Worm (Caenorhabditis elegans) whole organism, late embryonic: ENCODE results near the gene nlp-78.

Experiments
- C38D4.7 ChIP-seq: fragments of 200-800 bp; sonication (Bioruptor generic); optimal IDR thresholded peaks from 2 replicates; lab custom pipeline; 2018; ENCODE audit warnings: mild to moderate bottlenecking, missing genetic modification characterization, moderate library complexity, missing compliant biosample characterization
- F13H6.1 ChIP-seq: sonication (generic microtip); optimal IDR thresholded peaks from 2 replicates; lab custom pipeline; 2016; ENCODE audit warnings: missing genetic modification characterization, missing compliant biosample characterization
- K02D7.2 ChIP-seq: sonication (generic microtip); optimal IDR thresholded peaks from 2 replicates; lab custom pipeline; 2017; ENCODE audit warnings: mild to moderate bottlenecking, missing genetic modification characterization, missing compliant biosample characterization
- K09A11.1 ChIP-seq: sonication (generic microtip); optimal IDR thresholded peaks from 2 replicates; lab custom pipeline; 2017; ENCODE audit warnings: antibody characterized with exemption, mild to moderate bottlenecking, missing genetic modification characterization, missing compliant biosample characterization; ENCODE audit not compliant: insufficient read depth
- Y22D7AL.16 ChIP-seq: sonication (generic microtip); optimal IDR thresholded peaks from 2 replicates; lab custom pipeline; 2016; ENCODE audit warnings: missing genetic modification characterization, missing compliant biosample characterization
- ahr-1 ChIP-seq: sonication (generic microtip); optimal IDR thresholded peaks from 2 replicates; lab custom pipeline; 2016; ENCODE audit warnings: missing genetic modification characterization, missing compliant biosample characterization
- ceh-18 ChIP-seq: sonication (generic microtip); optimal IDR thresholded peaks from 2 replicates; lab custom pipeline; 2016; ENCODE audit warnings: missing genetic modification characterization, missing compliant biosample characterization
- ceh-19 ChIP-seq: fragments of 200-800 bp; sonication (Bioruptor generic); optimal IDR thresholded peaks from 2 replicates; lab custom pipeline; 2018; ENCODE audit warnings: mild to moderate bottlenecking, missing genetic modification characterization, missing compliant biosample characterization
- ceh-30 ChIP-seq: fragments of 150-350 bp; optimal IDR thresholded peaks from 2 replicates; lab custom pipeline; 2014; ENCODE audit warnings: missing biosample characterization, missing genetic modification characterization
- ceh-31 ChIP-seq: sonication (generic microtip); optimal IDR thresholded peaks from 2 replicates; lab custom pipeline; 2016; ENCODE audit warnings: missing genetic modification characterization, missing compliant biosample characterization
- ceh-48 ChIP-seq: sonication (generic microtip); optimal IDR thresholded peaks from 2 replicates; lab custom pipeline; 2016; ENCODE audit warnings: missing genetic modification characterization, inconsistent platforms, missing compliant biosample characterization
- ceh-9 ChIP-seq: sonication (generic microtip); optimal IDR thresholded peaks from 2 replicates; lab custom pipeline; 2016; ENCODE audit warnings: mild to moderate bottlenecking, missing genetic modification characterization, inconsistent platforms, missing compliant biosample characterization
- che-1 ChIP-seq: sonication (generic microtip); optimal IDR thresholded peaks from 2 replicates; lab custom pipeline; 2016; ENCODE audit warnings: mild to moderate bottlenecking, missing genetic modification characterization, missing compliant biosample characterization
- dmd-4 ChIP-seq: sonication (generic microtip); optimal IDR thresholded peaks from 2 replicates; lab custom pipeline; 2016; ENCODE audit warnings: borderline replicate concordance, missing genetic modification characterization, missing compliant biosample characterization
- dve-1 ChIP-seq: sonication (generic microtip); optimal IDR thresholded peaks from 2 replicates; lab custom pipeline; 2017; ENCODE audit warnings: antibody characterized with exemption, mild to moderate bottlenecking, missing genetic modification characterization, missing compliant biosample characterization
- elt-4 ChIP-seq: sonication (generic microtip); optimal IDR thresholded peaks from 2 replicates; lab custom pipeline; 2016; ENCODE audit warnings: missing genetic modification characterization, missing compliant biosample characterization
- ets-4 ChIP-seq: sonication (generic microtip); optimal IDR thresholded peaks from 2 replicates; lab custom pipeline; 2016; ENCODE audit warnings: missing genetic modification characterization, missing compliant biosample characterization
- eyg-1 ChIP-seq: sonication (generic microtip); optimal IDR thresholded peaks from 2 replicates; lab custom pipeline; 2016; ENCODE audit warnings: missing genotype, missing genetic modification characterization, missing compliant biosample characterization
- fkh-10 ChIP-seq: fragments of 150-350 bp; optimal IDR thresholded peaks from 2 replicates; lab custom pipeline; 2014; ENCODE audit warnings: missing biosample characterization, missing genetic modification reagents, missing genetic modification characterization
- fkh-6 ChIP-seq: sonication (generic microtip); optimal IDR thresholded peaks from 2 replicates; lab custom pipeline; 2016; ENCODE audit warnings: missing genetic modification characterization, missing compliant biosample characterization
- hlh-13 ChIP-seq: fragments of 200-800 bp; sonication (Bioruptor generic); optimal IDR thresholded peaks from 2 replicates; lab custom pipeline; 2018; ENCODE audit warnings: mild to moderate bottlenecking, missing genetic modification characterization, missing compliant biosample characterization
- hlh-15 ChIP-seq: sonication (generic microtip); optimal IDR thresholded peaks from 2 replicates; lab custom pipeline; 2016; ENCODE audit warnings: missing genetic modification characterization, missing compliant biosample characterization
- hlh-30 ChIP-seq: sonication (generic microtip); optimal IDR thresholded peaks from 2 replicates; lab custom pipeline; 2017; ENCODE audit warnings: antibody characterized with exemption, missing genetic modification characterization, missing compliant biosample characterization; ENCODE audit not compliant: insufficient read depth
- hlh-8 ChIP-seq: sonication (generic microtip); optimal IDR thresholded peaks from 2 replicates; lab custom pipeline; 2016; ENCODE audit warnings: missing genotype, missing genetic modification characterization, missing compliant biosample characterization
- lim-6 ChIP-seq: sonication (generic microtip); optimal IDR thresholded peaks from 2 replicates; lab custom pipeline; 2016; ENCODE audit warnings: missing genetic modification characterization, missing compliant biosample characterization
- madf-2 ChIP-seq: sonication (generic microtip); optimal IDR thresholded peaks from 2 replicates; lab custom pipeline; 2017; ENCODE audit warnings: missing genetic modification characterization, missing compliant biosample characterization
- nfya-1 ChIP-seq: sonication (generic microtip); optimal IDR thresholded peaks from 2 replicates; lab custom pipeline; 2017; ENCODE audit warnings: missing genetic modification characterization, mild to moderate bottlenecking, missing compliant biosample characterization, antibody characterized with exemption, moderate library complexity
- nhr-232 ChIP-seq: sonication (generic microtip); optimal IDR thresholded peaks from 2 replicates; lab custom pipeline; 2016; ENCODE audit warnings: missing genetic modification characterization, missing compliant biosample characterization
- npax-4 ChIP-seq: sonication (generic microtip); optimal IDR thresholded peaks from 2 replicates; lab custom pipeline; 2016; ENCODE audit warnings: missing genetic modification characterization, missing compliant biosample characterization
- odd-2 ChIP-seq: sonication (generic microtip); optimal IDR thresholded peaks from 2 replicates; lab custom pipeline; 2017; ENCODE audit warnings: antibody characterized with exemption, mild to moderate bottlenecking, missing genetic modification characterization, missing compliant biosample characterization
- pat-9 ChIP-seq: fragments of 200-800 bp; sonication (Bioruptor generic); optimal IDR thresholded peaks from 2 replicates; lab custom pipeline; 2018; ENCODE audit warnings: mild to moderate bottlenecking, missing genetic modification characterization, moderate library complexity, missing compliant biosample characterization
- pax-1 ChIP-seq: fragments of 150-350 bp; optimal IDR thresholded peaks from 2 replicates; lab custom pipeline; 2014; ENCODE audit warnings: missing biosample characterization, missing genetic modification characterization
- pha-2 ChIP-seq: sonication (generic microtip); optimal IDR thresholded peaks from 2 replicates; lab custom pipeline; 2017; ENCODE audit warnings: mild to moderate bottlenecking, missing genetic modification characterization, missing compliant biosample characterization
- pha-4 ChIP-seq: fragments of 150-350 bp; optimal IDR thresholded peaks from 2 replicates; lab custom pipeline; 2018; ENCODE audit warnings: missing biosample characterization, missing genetic modification reagents, missing genetic modification characterization
- pros-1 ChIP-seq: fragments of 150-350 bp; optimal IDR thresholded peaks from 2 replicates; lab custom pipeline; 2014; ENCODE audit warnings: missing biosample characterization, missing genetic modification reagents, missing genetic modification characterization
- rnt-1 ChIP-seq: sonication (generic microtip); optimal IDR thresholded peaks from 2 replicates; lab custom pipeline; 2016; ENCODE audit warnings: missing genetic modification characterization, missing compliant biosample characterization
- sox-2 ChIP-seq: fragments of 200-800 bp; sonication (Bioruptor generic); IDR thresholded peaks from 2 replicates; pipeline ENCODE4 v1.3.6; 2022; ENCODE audit warnings: missing genetic modification reagents, missing genetic modification characterization, missing compliant biosample characterization
- syd-9 ChIP-seq: sonication (generic microtip); optimal IDR thresholded peaks from 2 replicates; lab custom pipeline; 2016; ENCODE audit warnings: mild to moderate bottlenecking, missing genetic modification characterization, moderate library complexity, missing compliant biosample characterization
- tbx-2 ChIP-seq: sonication (generic microtip); optimal IDR thresholded peaks from 2 replicates; lab custom pipeline; 2016; ENCODE audit warnings: missing genetic modification characterization, missing compliant biosample characterization
- tbx-7 ChIP-seq: sonication (generic microtip); optimal IDR thresholded peaks from 2 replicates; lab custom pipeline; 2016; ENCODE audit warnings: missing genotype, missing genetic modification characterization, missing compliant biosample characterization
- ttx-3 ChIP-seq: sonication (generic microtip); optimal IDR thresholded peaks from 2 replicates; lab custom pipeline; 2016; ENCODE audit warnings: missing genetic modification reagents, missing genetic modification characterization, missing compliant biosample characterization
- unc-42 ChIP-seq: sonication (generic microtip); optimal IDR thresholded peaks from 2 replicates; lab custom pipeline; 2016; ENCODE audit warnings: missing genotype, missing genetic modification characterization, missing compliant biosample characterization
- unc-55 ChIP-seq: sonication (generic microtip); optimal IDR thresholded peaks from 2 replicates; lab custom pipeline; 2017; ENCODE audit warnings: missing biosample characterization, missing genetic modification reagents, missing genetic modification characterization
- unc-86 ChIP-seq: sonication (generic microtip); optimal IDR thresholded peaks from 2 replicates; lab custom pipeline; 2016; ENCODE audit warnings: missing genetic modification characterization, missing compliant biosample characterization

The nlp-78 gene

ce11 chrII:9113759-9114158, 22.2 kb upstream of the nlp-78 start:
- TF ChIP-seq madf-2 (tag; lab: Kevin White, UChicago) (no peak), K09A11.1 (no peak), hlh-30 (tag; lab: Kevin White, UChicago) (peak; percentile 49), dve-1 (tag; lab: Kevin White, UChicago) (no peak), ttx-3 (no peak)
- TF ChIP-seq, all 69 proteins: peak for 1

- TF ChIP-seq Y22D7AL.16 (tag; lab: Kevin White, UChicago), result no peak
- TF ChIP-seq C38D4.7 (GFP tag; lab: Kevin White, UChicago), result no peak
- TF ChIP-seq ceh-19 (GFP tag; lab: Kevin White, UChicago), result no peak
- no peak for TF ChIP-seq pat-9 (tag; lab: Kevin White, UChicago)
- no peak for TF ChIP-seq madf-2 (tag; lab: Kevin White, UChicago)
- TF ChIP-seq sox-2 (GFP tag; lab: Robert Waterston, UW), result no peak
- TF ChIP-seq pros-1, result no peak
- no peak for TF ChIP-seq hlh-8
- TF ChIP-seq nhr-232 (tag; lab: Kevin White, UChicago), result no peak
- TF ChIP-seq pax-1 (tag; lab: Kevin White, UChicago), result no peak
- no peak for TF ChIP-seq ahr-1 (tag; lab: Kevin White, UChicago)
- no peak for TF ChIP-seq fkh-10 (GFP tag; lab: Kevin White, UChicago)
- TF ChIP-seq ceh-18 (tag; lab: Kevin White, UChicago), result no peak
- TF ChIP-seq odd-2 (tag; lab: Kevin White, UChicago), result no peak
- no peak for TF ChIP-seq npax-4 (tag; lab: Kevin White, UChicago)
- no peak for TF ChIP-seq lim-6 (tag; lab: Kevin White, UChicago)
- TF ChIP-seq eyg-1 (tag; lab: Kevin White, UChicago), result no peak
- no peak for TF ChIP-seq syd-9 (tag; lab: Kevin White, UChicago)
- no peak for TF ChIP-seq elt-4 (tag; lab: Kevin White, UChicago)
Measured at ce11 chrII:9114972-9115371, 21.0 kb upstream of the nlp-78 start.

- TF ChIP-seq tbx-7 (tag; lab: Kevin White, UChicago) (no peak), dmd-4 (tag; lab: Kevin White, UChicago) (no peak), ceh-48 (tag; lab: Kevin White, UChicago) (no peak), unc-42 (tag; lab: Kevin White, UChicago) (no peak), hlh-15 (no peak), che-1 (tag; lab: Kevin White, UChicago) (no peak), K09A11.1 (no peak), elt-4 (tag; lab: Kevin White, UChicago) (no peak), hlh-30 (tag; lab: Kevin White, UChicago) (no peak), unc-55 (GFP tag; lab: Kevin White, UChicago) (no peak), K02D7.2 (no peak), pha-2 (tag; lab: Kevin White, UChicago) (no peak), fkh-10 (GFP tag; lab: Kevin White, UChicago) (no peak), pax-1 (tag; lab: Kevin White, UChicago) (no peak), sox-2 (GFP tag; lab: Robert Waterston, UW) (no peak), hlh-13 (GFP tag; lab: Kevin White, UChicago) (no peak), unc-86 (tag; lab: Kevin White, UChicago) (no peak)
Measured at ce11 chrII:9115644-9116043, 20.3 kb upstream of the nlp-78 start.

- TF ChIP-seq che-1 (tag; lab: Kevin White, UChicago), result no peak
- TF ChIP-seq K09A11.1, result no peak
- no peak for TF ChIP-seq ets-4 (tag; lab: Kevin White, UChicago)
- no peak for TF ChIP-seq tbx-2 (tag; lab: Kevin White, UChicago)
- no peak for TF ChIP-seq ceh-30
- TF ChIP-seq hlh-15, result no peak
- no peak for TF ChIP-seq hlh-30 (tag; lab: Kevin White, UChicago)
- no peak for TF ChIP-seq hlh-13 (GFP tag; lab: Kevin White, UChicago)
- no peak for TF ChIP-seq F13H6.1 (tag; lab: Kevin White, UChicago)
- TF ChIP-seq rnt-1 (tag; lab: Kevin White, UChicago), result no peak
- no peak for TF ChIP-seq unc-55 (GFP tag; lab: Kevin White, UChicago)
- TF ChIP-seq elt-4 (tag; lab: Kevin White, UChicago), result no peak
- no peak for TF ChIP-seq nhr-232 (tag; lab: Kevin White, UChicago)
- TF ChIP-seq ceh-9 (tag; lab: Kevin White, UChicago), result no peak
- TF ChIP-seq fkh-6 (tag; lab: Kevin White, UChicago), result no peak
- no peak for TF ChIP-seq ceh-31
- no peak for TF ChIP-seq madf-2 (tag; lab: Kevin White, UChicago)
- TF ChIP-seq nfya-1 (tag; lab: Kevin White, UChicago), result no peak
- TF ChIP-seq pha-4 (tag; lab: Kevin White, UChicago), result no peak
- no peak for TF ChIP-seq ceh-19 (GFP tag; lab: Kevin White, UChicago)
Measured at ce11 chrII:9116404-9116803, 19.6 kb upstream of the nlp-78 start.
